Worm (Caenorhabditis elegans) whole organism, midembryonic: ENCODE results near the gene nep-17.

Experiments used
- ref-1 ChIP-seq: fragments of 200-800 bp; sonication (Bioruptor generic); conservative IDR thresholded peaks from 2 replicates; pipeline ENCODE4 v1.3.6; 2022; ENCODE audit warnings: missing genetic modification reagents, missing genetic modification characterization, missing compliant biosample characterization
- tab-1 ChIP-seq: fragments of 200-800 bp; sonication (Bioruptor generic); IDR thresholded peaks from 2 replicates; pipeline ENCODE4 v1.3.6; 2022; ENCODE audit warnings: missing genetic modification characterization, missing compliant biosample characterization
- ztf-23 ChIP-seq: fragments of 200-800 bp; sonication (Bioruptor generic); IDR thresholded peaks from 2 replicates; pipeline ENCODE4 v1.3.6; 2022; ENCODE audit warnings: missing genetic modification reagents, missing genetic modification characterization, missing compliant biosample characterization
- ztf-29 ChIP-seq: fragments of 200-800 bp; sonication (Bioruptor generic); IDR thresholded peaks from 2 replicates; pipeline ENCODE4 v1.3.6; 2022; ENCODE audit warnings: missing genetic modification reagents, missing genetic modification characterization, missing compliant biosample characterization

- no peak for TF ChIP-seq ref-1 (GFP tag; lab: Robert Waterston, UW)
- TF ChIP-seq ztf-29 = no peak
- TF ChIP-seq tab-1 (GFP tag; lab: Robert Waterston, UW) = no peak
- no peak for TF ChIP-seq ztf-23
Measured at ce11 chrII:13494175-13494650, 13.4 kb upstream of the nep-17 start, which contains the start of gene ndua-7.
